Fruit fly (Drosophila melanogaster) whole organism, embryonic: ENCODE data around the gene amon.

Experiments used
- Aef1 ChIP-seq: fragments of 200-800 bp; sonication (Bioruptor generic); IDR thresholded peaks from 3 replicates; pipeline ENCODE4 v1.3.6; 2022; ENCODE audit warnings: missing biosample characterization, missing genetic modification characterization
- Asciz ChIP-seq: fragments of 200-800 bp; sonication (Bioruptor generic); optimal IDR thresholded peaks from 2 replicates; lab custom pipeline; 2017; ENCODE audit warnings: missing biosample characterization, mild to moderate bottlenecking, missing genetic modification characterization, missing genetic modification reagents
- BEAF-32 ChIP-seq: fragments of 200-800 bp; sonication (Bioruptor generic); optimal IDR thresholded peaks from 3 replicates; lab custom pipeline; 2017; ENCODE audit warnings: missing biosample characterization, missing genetic modification characterization, mild to moderate bottlenecking, moderate library complexity, missing genetic modification reagents
- Bteb2 ChIP-seq: fragments of 200-800 bp; sonication (Bioruptor generic); optimal IDR thresholded peaks from 2 replicates; lab custom pipeline; 2016; ENCODE audit warnings: missing biosample characterization, missing genetic modification characterization
- CG10147 ChIP-seq: fragments of 200-800 bp; sonication (Bioruptor generic); optimal IDR thresholded peaks from 2 replicates; lab custom pipeline; 2019; ENCODE audit warnings: missing biosample characterization, mild to moderate bottlenecking, missing genetic modification characterization, moderate library complexity
- CG1024 ChIP-seq: fragments of 200-800 bp; sonication (Bioruptor generic); IDR thresholded peaks from 2 replicates; pipeline ENCODE4 v1.3.6; 2022; ENCODE audit warnings: missing biosample characterization, missing genetic modification characterization
- CG10366 ChIP-seq: fragments of 200-800 bp; sonication (Bioruptor generic); IDR thresholded peaks from 2 replicates; pipeline ENCODE4 v1.3.6; 2022; ENCODE audit warnings: missing biosample characterization, missing genetic modification characterization
- CG11695 ChIP-seq: fragments of 200-800 bp; sonication (Bioruptor generic); IDR thresholded peaks from 3 replicates; pipeline ENCODE4 v1.3.6; 2022; ENCODE audit warnings: missing biosample characterization, missing genetic modification characterization
- CG11696 ChIP-seq: fragments of 200-800 bp; sonication (Bioruptor generic); IDR thresholded peaks from 2 replicates; pipeline ENCODE4 v1.3.6; 2022; ENCODE audit warnings: missing biosample characterization, missing genetic modification characterization
- CG12236 ChIP-seq: fragments of 200-800 bp; sonication (Bioruptor generic); optimal IDR thresholded peaks from 2 replicates; lab custom pipeline; 2016; ENCODE audit warnings: missing biosample characterization, missing genetic modification characterization
- CG13624 ChIP-seq: fragments of 200-800 bp; sonication (Bioruptor generic); optimal IDR thresholded peaks from 2 replicates; lab custom pipeline; 2016; ENCODE audit warnings: missing biosample characterization, missing genetic modification characterization
- CG14667 ChIP-seq: fragments of 200-800 bp; sonication (Bioruptor generic); IDR thresholded peaks from 2 replicates; pipeline ENCODE4 v1.3.6; 2022; ENCODE audit warnings: missing biosample characterization, missing genetic modification characterization
- CG15011 ChIP-seq: fragments of 200-800 bp; sonication (Bioruptor generic); optimal IDR thresholded peaks from 3 replicates; lab custom pipeline; 2018; ENCODE audit warnings: missing biosample characterization, mild to moderate bottlenecking, missing genetic modification characterization
- CG15514 ChIP-seq: fragments of 200-800 bp; sonication (Bioruptor generic); optimal IDR thresholded peaks from 3 replicates; lab custom pipeline; 2017; ENCODE audit warnings: missing biosample characterization, missing genetic modification characterization, mild to moderate bottlenecking, moderate library complexity, missing genetic modification reagents
- CG15696 ChIP-seq: fragments of 200-800 bp; sonication (Bioruptor generic); optimal IDR thresholded peaks from 2 replicates; lab custom pipeline; 2019; ENCODE audit warnings: missing biosample characterization, mild to moderate bottlenecking, missing genetic modification characterization, moderate library complexity
- CG17328 ChIP-seq: fragments of 200-800 bp; sonication (Bioruptor generic); IDR thresholded peaks from 2 replicates; pipeline ENCODE4 v1.3.6; 2022; ENCODE audit warnings: missing biosample characterization, missing genetic modification characterization
- CG17912 ChIP-seq: fragments of 200-800 bp; sonication (Bioruptor generic); optimal IDR thresholded peaks from 2 replicates; lab custom pipeline; 2018; ENCODE audit warnings: missing biosample characterization, mild to moderate bottlenecking, missing genetic modification characterization
- CG1832 ChIP-seq: fragments of 200-800 bp; sonication (Bioruptor generic); optimal IDR thresholded peaks from 2 replicates; lab custom pipeline; 2017; ENCODE audit warnings: missing biosample characterization, mild to moderate bottlenecking, missing genetic modification characterization, inconsistent platforms
- CG18619 ChIP-seq: fragments of 200-800 bp; sonication (Bioruptor generic); optimal IDR thresholded peaks from 3 replicates; lab custom pipeline; 2017; ENCODE audit warnings: missing biosample characterization, mild to moderate bottlenecking, missing genetic modification characterization
- CG2116 ChIP-seq: fragments of 200-800 bp; sonication (Bioruptor generic); optimal IDR thresholded peaks from 3 replicates; lab custom pipeline; 2018; ENCODE audit warnings: missing biosample characterization, mild to moderate bottlenecking, missing genetic modification characterization
- CG2875 ChIP-seq: fragments of 200-800 bp; sonication (Bioruptor generic); optimal IDR thresholded peaks from 2 replicates; lab custom pipeline; 2017; ENCODE audit warnings: missing biosample characterization, mild to moderate bottlenecking, missing genetic modification characterization, missing genetic modification reagents
- CG32532 ChIP-seq: fragments of 200-800 bp; sonication (Bioruptor generic); IDR thresholded peaks from 2 replicates; pipeline ENCODE4 v1.3.6; 2022; ENCODE audit warnings: missing biosample characterization, missing genetic modification characterization
- CG3726 ChIP-seq: fragments of 200-800 bp; sonication (Bioruptor generic); IDR thresholded peaks from 3 replicates; pipeline ENCODE4, ENCODE4 v1.3.6; 2022; ENCODE audit warnings: missing biosample characterization, missing genetic modification characterization
- CG6272 ChIP-seq: fragments of 200-800 bp; sonication (Bioruptor generic); IDR thresholded peaks from 2 replicates; pipeline ENCODE4 v1.3.6; 2022; ENCODE audit warnings: missing biosample characterization, missing genetic modification characterization
- CG6813 ChIP-seq: fragments of 200-800 bp; sonication (Bioruptor generic); optimal IDR thresholded peaks from 2 replicates; lab custom pipeline; 2017; ENCODE audit warnings: missing biosample characterization, missing genetic modification characterization, mild to moderate bottlenecking, moderate library complexity, missing genetic modification reagents
- CG8359 ChIP-seq: fragments of 200-800 bp; sonication (Bioruptor generic); optimal IDR thresholded peaks from 2 replicates; lab custom pipeline; 2017; ENCODE audit warnings: missing biosample characterization, mild to moderate bottlenecking, missing genetic modification characterization, borderline replicate concordance
- CG9727 ChIP-seq: fragments of 200-800 bp; sonication (Bioruptor generic); optimal IDR thresholded peaks from 3 replicates; lab custom pipeline; 2017; ENCODE audit warnings: missing biosample characterization, mild to moderate bottlenecking, missing genetic modification characterization
- Chrac-16 ChIP-seq: fragments of 200-800 bp; sonication (Bioruptor generic); optimal IDR thresholded peaks from 3 replicates; lab custom pipeline; 2016; ENCODE audit warnings: missing biosample characterization, missing genetic modification characterization
- Dad ChIP-seq: fragments of 200-800 bp; sonication (Bioruptor generic); optimal IDR thresholded peaks from 3 replicates; lab custom pipeline; 2016; ENCODE audit warnings: missing biosample characterization, missing genetic modification characterization
- Dref ChIP-seq: fragments of 200-800 bp; sonication (Bioruptor generic); IDR thresholded peaks from 2 replicates; pipeline ENCODE4 v1.3.6; 2022; ENCODE audit warnings: missing biosample characterization, missing genetic modification characterization
- ERR ChIP-seq: fragments of 200-800 bp; sonication (Bioruptor generic); optimal IDR thresholded peaks from 2 replicates; lab custom pipeline; 2016; ENCODE audit warnings: missing biosample characterization, missing genetic modification characterization
- Ets97D ChIP-seq: fragments of 200-800 bp; sonication (Bioruptor generic); optimal IDR thresholded peaks from 3 replicates; lab custom pipeline; 2016; ENCODE audit warnings: missing biosample characterization, missing genetic modification characterization
- Hey ChIP-seq: fragments of 200-800 bp; sonication (Bioruptor generic); optimal IDR thresholded peaks from 3 replicates; lab custom pipeline; 2018; ENCODE audit warnings: missing biosample characterization, mild to moderate bottlenecking, missing genetic modification characterization
- Lpt ChIP-seq: fragments of >200 bp; optimal IDR thresholded peaks from 2 replicates; lab custom pipeline; 2018; ENCODE audit warnings: missing biosample characterization, missing genetic modification characterization
- Poxn ChIP-seq: fragments of 200-800 bp; sonication (Bioruptor generic); IDR thresholded peaks from 2 replicates; pipeline ENCODE4 v1.3.6; 2022; ENCODE audit warnings: missing biosample characterization, missing genetic modification characterization
- Ravus ChIP-seq: fragments of 200-800 bp; sonication (Bioruptor generic); IDR thresholded peaks from 2 replicates; pipeline ENCODE4 v1.3.6; 2022; ENCODE audit warnings: missing biosample characterization, missing genetic modification characterization
- Sin3A ChIP-seq: fragments of >200 bp; optimal IDR thresholded peaks from 2 replicates; lab custom pipeline; 2018
- ara ChIP-seq: fragments of 200-800 bp; sonication (Bioruptor generic); IDR thresholded peaks from 2 replicates; pipeline ENCODE4 v1.3.6; 2022; ENCODE audit warnings: missing biosample characterization, missing genetic modification characterization
- crol ChIP-seq: fragments of 200-800 bp; sonication (Bioruptor generic); IDR thresholded peaks from 2 replicates; pipeline ENCODE4 v1.3.6; 2022; ENCODE audit warnings: missing biosample characterization, missing genetic modification characterization
- dimm ChIP-seq: fragments of 200-800 bp; sonication (Bioruptor generic); IDR thresholded peaks from 2 replicates; pipeline ENCODE4 v1.3.6; 2022; ENCODE audit warnings: missing biosample characterization, missing genetic modification characterization
- dpn ChIP-seq, 2 experiments: fragments of 200-800 bp; sonication (Bioruptor generic); optimal IDR thresholded peaks; 3 replicates each; lab custom pipeline; 2016; ENCODE audit warnings: missing biosample characterization in 2 of 2, missing genetic modification characterization in 2 of 2
- esg ChIP-seq: fragments of 200-800 bp; sonication (Bioruptor generic); conservative IDR thresholded peaks from 2 replicates; pipeline ENCODE4 v1.3.6; 2022; ENCODE audit warnings: missing biosample characterization, missing genetic modification characterization
- gsb-n ChIP-seq: fragments of 200-800 bp; sonication (Bioruptor generic); optimal IDR thresholded peaks from 3 replicates; lab custom pipeline; 2018; ENCODE audit warnings: missing biosample characterization, mild to moderate bottlenecking, missing genetic modification characterization
- onecut ChIP-seq: fragments of 200-800 bp; sonication (Bioruptor generic); IDR thresholded peaks from 2 replicates; pipeline ENCODE4 v1.3.6; 2022; ENCODE audit warnings: missing biosample characterization, missing genetic modification characterization
- psq ChIP-seq: fragments of 200-800 bp; sonication (Bioruptor generic); optimal IDR thresholded peaks from 2 replicates; lab custom pipeline; 2017; ENCODE audit warnings: missing biosample characterization, missing genetic modification characterization
- ranshi ChIP-seq: fragments of 200-800 bp; sonication (Bioruptor generic); IDR thresholded peaks from 2 replicates; pipeline ENCODE4 v1.3.6; 2022; ENCODE audit warnings: missing biosample characterization, missing genetic modification characterization
- salm ChIP-seq: fragments of 200-800 bp; sonication (Bioruptor generic); optimal IDR thresholded peaks from 2 replicates; lab custom pipeline; 2018; ENCODE audit warnings: missing biosample characterization, mild to moderate bottlenecking, missing genetic modification characterization
- sc ChIP-seq, 3 experiments: fragments of >200 bp in 2 of 3; fragments of 200-800 bp in 1 of 3; sonication (Bioruptor generic) in 1 of 3; optimal IDR thresholded peaks; 2 replicates in 2 of 3; 3 replicates in 1 of 3; lab custom pipeline; 2017; ENCODE audit warnings: mild to moderate bottlenecking in 1 of 3, missing biosample characterization in 1 of 3, missing genetic modification characterization in 1 of 3, missing genetic modification reagents in 1 of 3
- shn ChIP-seq: fragments of 200-800 bp; sonication (Bioruptor generic); optimal IDR thresholded peaks from 3 replicates; lab custom pipeline; 2016; ENCODE audit warnings: missing biosample characterization, missing genetic modification characterization
- sr ChIP-seq: fragments of 200-800 bp; sonication (Bioruptor generic); IDR thresholded peaks from 3 replicates; pipeline ENCODE4 v1.3.6; 2022; ENCODE audit warnings: missing biosample characterization, missing genetic modification characterization
- vnd ChIP-seq: fragments of 200-800 bp; sonication (Bioruptor generic); IDR thresholded peaks from 3 replicates; pipeline ENCODE4 v1.3.6; 2022; ENCODE audit warnings: missing biosample characterization, missing genetic modification characterization; ENCODE audit not compliant: partially characterized antibody

amon gene

dm6 chr3R:26654594-26654993, 59.4 kb downstream of the amon start (continued):
- TF ChIP-seq CG11696 (no peak), shn (GFP tag; lab: Kevin White, UChicago) (peak; percentile 0), Bteb2 (peak; percentile 4), CG13624 (GFP tag; lab: Kevin White, UChicago) (peak; percentile 42), CG12236 (GFP tag; lab: Kevin White, UChicago) (no peak), CG2116 (GFP tag; lab: Kevin White, UChicago) (no peak), CG15696 (tag; lab: Kevin White, UChicago) (no peak), Dad (GFP tag; lab: Kevin White, UChicago) (no peak), CG10366 (peak; percentile 56), CG6813 (GFP tag; lab: Kevin White, UChicago) (peak; percentile 14), CG10147 (peak; percentile 36), BEAF-32 (GFP tag; lab: Kevin White, UChicago) (no peak), CG15514 (GFP tag; lab: Kevin White, UChicago) (peak; percentile 47), esg (GFP tag; lab: Robert Waterston, UW) (peak; percentile 71), CG1024 (peak; percentile 23; the same call in 1 of the 2 replicates), Aef1 (peak; percentile 52; the same call in 1 of the 3 replicates), gsb-n (tag; lab: Kevin White, UChicago) (no peak), Ets97D (GFP tag; lab: Kevin White, UChicago) (no peak), crol (GFP tag; lab: Robert Waterston, UW) (no peak), Sin3A (no peak), CG11695 (GFP tag; lab: Robert Waterston, UW) (peak; percentile 55; the same call in 1 of the 3 replicates), onecut (GFP tag; lab: Robert Waterston, UW) (0 out of 2 replicates have a peak, but pooled peaks have one; percentile 14), CG18619 (GFP tag; lab: Kevin White, UChicago) (peak; percentile 29), CG8359 (GFP tag; lab: Kevin White, UChicago) (no peak), sc (optimal IDR thresholded peaks at IDR 0.05; lab: Kevin White, UChicago) (no peak), sc (GFP tag; optimal IDR thresholded peaks at IDR 0.05; lab: Kevin White, UChicago) (no peak), Asciz (peak; percentile 42), Poxn (GFP tag; lab: Robert Waterston, UW) (no peak), Chrac-16 (GFP tag; lab: Kevin White, UChicago) (no peak), Dref (GFP tag; lab: Robert Waterston, UW) (no peak), ranshi (GFP tag; lab: Robert Waterston, UW) (peak; percentile 35; the same call in 1 of the 2 replicates), salm (tag; lab: Kevin White, UChicago) (peak; percentile 3), CG17328 (GFP tag; lab: Robert Waterston, UW) (peak; percentile 54; the same call in 1 of the 2 replicates), dimm (GFP tag; lab: Robert Waterston, UW) (no peak), CG9727 (GFP tag; lab: Kevin White, UChicago) (peak; percentile 39), ERR (no peak), CG3726 (GFP tag; lab: Robert Waterston, UW) (0 out of 3 replicates have a peak, but pooled peaks have one; percentile 44), CG6272 (GFP tag; lab: Robert Waterston, UW) (peak; percentile 25; the same call in 1 of the 2 replicates), dpn (GFP tag; optimal IDR thresholded peaks at IDR 0.05; lab: Kevin White, UChicago) (peak; percentile 54 to 60), Lpt (GFP tag; lab: Kevin White, UChicago) (no peak), CG17912 (GFP tag; lab: Kevin White, UChicago) (no peak), CG14667 (GFP tag; lab: Robert Waterston, UW) (peak; percentile 54), CG15011 (GFP tag; lab: Kevin White, UChicago) (no peak), psq (GFP tag; lab: Kevin White, UChicago) (no peak), ara (GFP tag; lab: Robert Waterston, UW) (no peak), sr (GFP tag; lab: Robert Waterston, UW) (no peak; the same call in 2 of the 3 replicates), Ravus (no peak), CG1832 (GFP tag; lab: Kevin White, UChicago) (no peak), CG2875 (GFP tag; lab: Kevin White, UChicago) (no peak), vnd (GFP tag; lab: Robert Waterston, UW) (no peak), CG32532 (peak; percentile 70; the same call in 1 of the 2 replicates), Hey (tag; lab: Kevin White, UChicago) (no peak)
